Worm (Caenorhabditis elegans): Measurements from ENCODE around the gene C29F7.10.
"Not testable (repeated sequence)": the region's sequence is repeated elsewhere in the genome, so short reads cannot be mapped to it uniquely, and the experiment has no call there.

The C29F7.10 gene

DNA sequence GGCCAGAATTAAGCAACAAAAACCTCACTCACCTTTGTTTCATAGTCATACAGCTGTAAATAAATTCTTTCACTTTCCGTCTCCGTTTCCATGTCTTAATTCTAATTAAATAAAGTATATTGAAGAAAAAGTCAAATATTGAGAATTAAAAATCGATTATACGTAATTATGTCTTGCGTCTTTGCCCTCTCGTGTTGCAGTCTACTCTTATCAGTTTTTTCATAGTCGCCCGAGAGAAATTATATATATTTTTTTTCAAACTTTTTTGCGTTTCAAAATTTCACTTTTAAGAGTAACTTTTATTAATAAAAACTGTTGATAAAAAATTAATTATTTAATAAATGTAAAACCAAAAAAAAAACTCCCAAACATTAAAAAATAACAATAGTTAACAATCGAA lies 25.2 kb upstream of the C29F7.10 start, which contains the start of gene flr-1:
flr-1 (minus strand) TSS at position 101 of the 400 bp plus-strand sequence.
- TF ChIP-seq pha-4 (tag; optimal IDR thresholded peaks at IDR 0.05) (no peak), Y79H2A.3 (GFP tag; conservative IDR thresholded peaks at IDR 0.05) (no peak), atf-7 (tag; optimal IDR thresholded peaks at IDR 0.05) (no peak), F10E7.11 (tag; optimal IDR thresholded peaks at IDR 0.05) (no peak), somi-1 (GFP tag; optimal IDR thresholded peaks at IDR 0.05) (no peak), snpc-3.4 (tag; optimal IDR thresholded peaks at IDR 0.05) (no peak)

DNA sequence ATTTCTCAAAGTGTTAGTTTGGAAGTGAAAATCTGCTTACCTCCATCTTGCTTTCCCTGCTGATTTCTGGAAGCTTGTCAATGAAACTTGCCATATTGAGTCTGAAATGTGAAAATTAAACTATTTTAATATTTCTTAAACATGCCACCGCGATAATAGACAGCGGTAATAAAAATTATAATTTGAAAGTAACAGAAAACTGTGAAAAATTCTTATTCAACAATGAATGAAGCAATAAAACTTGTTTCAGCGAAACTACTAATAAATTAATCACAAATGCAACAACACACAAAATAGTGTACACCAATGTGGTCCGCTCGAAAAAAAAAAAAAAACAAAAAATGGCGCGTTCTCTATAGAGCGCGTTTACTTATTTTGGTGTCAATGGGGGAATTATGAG lies 20.3 kb upstream of the C29F7.10 start, which contains the start of gene F02D10.6:
F02D10.6 (minus strand) TSS at position 101 of the 400 bp plus-strand sequence.
- no peak for TF ChIP-seq ztf-3 (GFP tag; optimal IDR thresholded peaks at IDR 0.05)
- TF ChIP-seq efl-1 (GFP tag; optimal IDR thresholded peaks at IDR 0.05), result peak; percentile 14
- TF ChIP-seq F57C9.4 (tag; optimal IDR thresholded peaks at IDR 0.05), result no peak

DNA sequence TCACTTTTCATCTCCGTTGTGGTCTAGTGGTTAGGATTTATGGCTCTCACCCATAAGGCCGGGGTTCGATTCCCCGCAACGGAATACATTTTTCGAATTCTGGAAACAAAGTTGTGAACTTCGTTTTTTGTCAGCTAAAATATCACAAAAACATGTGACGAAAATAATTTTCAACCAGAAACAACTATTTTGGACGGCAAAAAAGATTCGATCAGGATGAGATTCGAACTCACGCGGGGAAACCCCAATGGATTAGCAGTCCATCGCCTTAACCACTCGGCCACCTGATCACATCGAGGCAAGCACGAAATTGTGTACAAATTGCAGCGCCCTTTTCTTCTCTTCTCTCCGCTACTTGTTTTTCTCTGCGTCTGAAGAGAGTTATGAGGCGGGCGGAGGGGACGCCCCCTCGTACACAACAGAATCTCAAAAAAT lies 17.4 kb upstream of the C29F7.10 start:
- peak; percentile 77 for TF ChIP-seq rcor-1 (GFP tag; IDR thresholded peaks at IDR 0.05)
- TF ChIP-seq K12H6.12 (tag; optimal IDR thresholded peaks at IDR 0.05), result peak; percentile 69
- peak; percentile 88 for TF ChIP-seq madf-10 (tag; optimal IDR thresholded peaks at IDR 0.05)
- TF ChIP-seq athp-1 (tag; optimal IDR thresholded peaks at IDR 0.05), result peak; percentile 77
- TF ChIP-seq madf-3 (GFP tag; IDR thresholded peaks at IDR 0.05), result 0 out of 2 replicates have a peak, but pooled peaks have one; percentile 56
- TF ChIP-seq egl-44 (GFP tag; IDR thresholded peaks at IDR 0.05), result peak; percentile 89
- TF ChIP-seq rec-8 (tag; optimal IDR thresholded peaks at IDR 0.05), result peak; percentile 77 to 79
- TF ChIP-seq B0261.1 (tag; optimal IDR thresholded peaks at IDR 0.05), result peak; percentile 98
- TF ChIP-seq somi-1 (GFP tag; optimal IDR thresholded peaks at IDR 0.05), result peak; percentile 84
- TF ChIP-seq ceh-91 (GFP tag; IDR thresholded peaks at IDR 0.05), result 0 out of 2 replicates have a peak, but pooled peaks have one; percentile 37
- peak; percentile 10 for TF ChIP-seq lsl-1 (GFP tag; optimal IDR thresholded peaks at IDR 0.05)
- TF ChIP-seq lin-54 (GFP tag; optimal IDR thresholded peaks at IDR 0.05), result peak; percentile 52
- TF ChIP-seq sea-2 (GFP tag; IDR thresholded peaks at IDR 0.05), result peak; percentile 55; the same call in 1 of the 2 replicates
- TF ChIP-seq ceh-27 (GFP tag; optimal IDR thresholded peaks at IDR 0.05), result peak; percentile 62
- TF ChIP-seq nhr-80 (tag; optimal IDR thresholded peaks at IDR 0.05), result peak; percentile 86
- TF ChIP-seq hrde-1 (tag; optimal IDR thresholded peaks at IDR 0.05; ENCODE audit: borderline replicate concordance), result peak; percentile 72
- TF ChIP-seq C06A6.2 (GFP tag; conservative IDR thresholded peaks at IDR 0.05), result 0 out of 2 replicates have a peak, but pooled peaks have one; percentile 21
- peak; percentile 81 for TF ChIP-seq nfyb-1 (GFP tag; IDR thresholded peaks at IDR 0.05)
- TF ChIP-seq attf-5 (GFP tag; optimal IDR thresholded peaks at IDR 0.05), result peak; percentile 74
- 0 out of 2 replicates have a peak, but pooled peaks have one; percentile 55 for TF ChIP-seq ztf-25 (GFP tag; IDR thresholded peaks at IDR 0.05)
- peak; percentile 79 for TF ChIP-seq gei-17 (GFP tag; optimal IDR thresholded peaks at IDR 0.05)
- TF ChIP-seq attf-6 (GFP tag; IDR thresholded peaks at IDR 0.05), result peak; percentile 50; the same call in 1 of the 2 replicates
- TF ChIP-seq egl-18 (GFP tag; IDR thresholded peaks at IDR 0.05), result peak; percentile 76
- peak; percentile 84 for TF ChIP-seq hmg-1.2 (GFP tag; IDR thresholded peaks at IDR 0.05)
- peak; percentile 56 for TF ChIP-seq lsy-27 (tag; optimal IDR thresholded peaks at IDR 0.05; ENCODE audit: borderline replicate concordance, insufficient read depth)
- TF ChIP-seq ztf-28 (GFP tag; IDR thresholded peaks at IDR 0.05), result 0 out of 2 replicates have a peak, but pooled peaks have one; percentile 21
- peak; percentile 93; the same call in 1 of the 2 replicates for TF ChIP-seq dox-1 (GFP tag; IDR thresholded peaks at IDR 0.05)
- TF ChIP-seq ama-1 (optimal IDR thresholded peaks at IDR 0.05), result not testable (repeated sequence)
- peak; percentile 38 to 46 for TF ChIP-seq ama-1 (GFP tag; optimal IDR thresholded peaks at IDR 0.05)
- peak; percentile 76 for TF ChIP-seq ztf-18 (tag; optimal IDR thresholded peaks at IDR 0.05)
- peak; percentile 92 for TF ChIP-seq nhr-90 (tag; optimal IDR thresholded peaks at IDR 0.05)
- peak; percentile 15 for TF ChIP-seq tbx-9 (tag; optimal IDR thresholded peaks at IDR 0.05; ENCODE audit: borderline replicate concordance)
- TF ChIP-seq nhr-120 (GFP tag; IDR thresholded peaks at IDR 0.05), result 0 out of 2 replicates have a peak, but pooled peaks have one; percentile 20
- peak; percentile 92 for TF ChIP-seq ztf-26 (tag; optimal IDR thresholded peaks at IDR 0.05)
- TF ChIP-seq F49E8.2 (tag; optimal IDR thresholded peaks at IDR 0.05; ENCODE audit: insufficient read depth), result peak; percentile 44
- peak; percentile 84; the same call in 1 of the 2 replicates for TF ChIP-seq lin-26 (GFP tag; IDR thresholded peaks at IDR 0.05)

Data from whole organism, young adult.